Worm (Caenorhabditis elegans) whole organism, L2 larva: ENCODE data around the gene M60.7.

Experiments used
- ZK546.5 ChIP-seq: sonication (generic microtip); optimal IDR thresholded peaks from 2 replicates; lab custom pipeline; 2017; ENCODE audit warnings: missing biosample characterization, missing genetic modification characterization
- blmp-1 ChIP-seq: sonication (generic microtip); optimal IDR thresholded peaks from 2 replicates; lab custom pipeline; 2017; ENCODE audit warnings: missing genetic modification characterization, mild to moderate bottlenecking, missing compliant biosample characterization, antibody characterized with exemption, moderate library complexity; ENCODE audit not compliant: insufficient read depth
- ceh-82 ChIP-seq: fragments of 150-350 bp; optimal IDR thresholded peaks from 2 replicates; lab custom pipeline; 2014; ENCODE audit warnings: missing biosample characterization, missing genetic modification characterization
- egl-27 ChIP-seq: sonication (generic microtip); optimal IDR thresholded peaks from 3 replicates; lab custom pipeline; 2017; ENCODE audit warnings: missing biosample characterization, missing genetic modification reagents, missing genetic modification characterization
- elt-1 ChIP-seq: fragments of 150-350 bp; optimal IDR thresholded peaks from 2 replicates; lab custom pipeline; 2014; ENCODE audit warnings: missing biosample characterization, missing genetic modification characterization
- lin-13 ChIP-seq: fragments of 150-350 bp; optimal IDR thresholded peaks from 2 replicates; lab custom pipeline; 2014; ENCODE audit warnings: missing biosample characterization, missing genetic modification reagents, missing genetic modification characterization
- mab-5 ChIP-seq: fragments of 150-350 bp; optimal IDR thresholded peaks from 2 replicates; lab custom pipeline; 2014; ENCODE audit warnings: missing biosample characterization, missing genetic modification characterization
- mbf-1 ChIP-seq: sonication (generic microtip); optimal IDR thresholded peaks from 2 replicates; lab custom pipeline; 2017; ENCODE audit warnings: missing biosample characterization, missing genetic modification characterization
- nhr-12 ChIP-seq: fragments of 150-350 bp; optimal IDR thresholded peaks from 2 replicates; lab custom pipeline; 2014; ENCODE audit warnings: missing biosample characterization, missing genetic modification characterization
- unc-39 ChIP-seq: fragments of 150-350 bp; optimal IDR thresholded peaks from 2 replicates; lab custom pipeline; 2014; ENCODE audit warnings: missing biosample characterization, missing genetic modification characterization
- ztf-11 ChIP-seq: sonication (generic microtip); optimal IDR thresholded peaks from 2 replicates; lab custom pipeline; 2017; ENCODE audit warnings: missing biosample characterization, missing genetic modification characterization
- ztf-4 ChIP-seq: fragments of 150-350 bp; optimal IDR thresholded peaks from 2 replicates; lab custom pipeline; 2014; ENCODE audit warnings: missing biosample characterization, missing genetic modification characterization

- TF ChIP-seq ztf-4 (tag; lab: Kevin White, UChicago): no peak
- TF ChIP-seq egl-27 (tag; lab: Kevin White, UChicago): no peak
- no peak for TF ChIP-seq ztf-11
- TF ChIP-seq lin-13 (GFP tag; lab: Kevin White, UChicago): no peak
- TF ChIP-seq elt-1 (tag; lab: Kevin White, UChicago): no peak
- TF ChIP-seq nhr-12: no peak
- TF ChIP-seq mbf-1 (tag; lab: Kevin White, UChicago): no peak
- TF ChIP-seq unc-39 (tag; lab: Kevin White, UChicago): no peak
- TF ChIP-seq ceh-82 (tag; lab: Kevin White, UChicago): no peak
- no peak for TF ChIP-seq mab-5 (tag; lab: Kevin White, UChicago)
- no peak for TF ChIP-seq blmp-1
- no peak for TF ChIP-seq ZK546.5
Observed at ce11 chrX:8302299-8302698, 41.3 kb upstream of the M60.7 start, which contains the start of gene inx-5.
